Fruit fly (Drosophila melanogaster): ENCODE data around the gene ea.

DNA sequence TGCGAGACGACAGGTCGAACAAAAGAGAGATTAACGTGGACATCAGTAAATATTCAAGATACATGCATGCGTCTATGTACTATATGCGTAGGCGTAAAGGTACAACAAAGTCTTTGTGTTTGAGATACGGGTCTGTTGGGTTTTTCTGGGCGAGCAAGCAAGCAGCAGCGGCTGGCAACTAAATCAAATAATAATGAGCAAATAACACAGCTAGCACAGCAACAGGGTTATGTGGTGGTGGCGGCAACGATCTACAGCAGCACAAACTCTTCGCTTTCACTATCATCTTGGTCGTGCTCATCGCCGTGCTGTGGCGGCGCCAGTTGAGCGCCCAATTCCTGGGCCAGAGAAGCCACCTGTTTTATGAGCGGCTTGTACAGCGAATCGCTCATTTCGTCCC is 25.5 kb downstream of the ea start:
- no peak for TF ChIP-seq CG11617 (GFP tag; optimal IDR thresholded peaks at IDR 0.05)
- TF ChIP-seq cic (GFP tag; optimal IDR thresholded peaks at IDR 0.05) = no peak
- no peak for TF ChIP-seq Mnt (GFP tag; optimal IDR thresholded peaks at IDR 0.05)
- no peak for TF ChIP-seq CG1620 (GFP tag; optimal IDR thresholded peaks at IDR 0.05)
- TF ChIP-seq Hr96 (GFP tag; optimal IDR thresholded peaks at IDR 0.05) = no peak
- no peak for TF ChIP-seq Crg-1 (GFP tag; optimal IDR thresholded peaks at IDR 0.05)
- TF ChIP-seq toe (GFP tag; optimal IDR thresholded peaks at IDR 0.05) = no peak
- no peak for TF ChIP-seq tj (GFP tag; optimal IDR thresholded peaks at IDR 0.05)
- TF ChIP-seq kay (GFP tag; ENCODE audit: borderline replicate concordance) = no peak
- no peak for TF ChIP-seq pad (GFP tag; optimal IDR thresholded peaks at IDR 0.05)
